Fruit fly (Drosophila melanogaster) whole organism, embryonic: ENCODE results near the gene Reck.

ENCODE experiments used
- Awh ChIP-seq: fragments of 200-800 bp; sonication (Bioruptor generic); IDR thresholded peaks from 2 replicates; pipeline ENCODE4, ENCODE4 v1.3.6; 2022; ENCODE audit warnings: missing biosample characterization, missing genetic modification characterization
- CG1024 ChIP-seq: fragments of 200-800 bp; sonication (Bioruptor generic); IDR thresholded peaks from 2 replicates; pipeline ENCODE4 v1.3.6; 2022; ENCODE audit warnings: missing biosample characterization, missing genetic modification characterization
- CG10321 ChIP-seq: fragments of 200-800 bp; sonication (Bioruptor generic); IDR thresholded peaks from 2 replicates; pipeline ENCODE4 v1.3.6; 2022; ENCODE audit warnings: missing biosample characterization, missing genetic modification characterization
- CG11504 ChIP-seq: fragments of 200-800 bp; sonication (Bioruptor generic); optimal IDR thresholded peaks from 3 replicates; lab custom pipeline; 2019; ENCODE audit warnings: missing biosample characterization, mild to moderate bottlenecking, missing genetic modification characterization, moderate library complexity
- CG12236 ChIP-seq: fragments of 200-800 bp; sonication (Bioruptor generic); optimal IDR thresholded peaks from 2 replicates; lab custom pipeline; 2016; ENCODE audit warnings: missing biosample characterization, missing genetic modification characterization
- CG13775 ChIP-seq: fragments of 200-800 bp; sonication (Bioruptor generic); optimal IDR thresholded peaks from 3 replicates; lab custom pipeline; 2017; ENCODE audit warnings: missing biosample characterization, mild to moderate bottlenecking, missing genetic modification characterization
- CG1529 ChIP-seq: fragments of 200-800 bp; sonication (Bioruptor generic); optimal IDR thresholded peaks from 3 replicates; lab custom pipeline; 2018; ENCODE audit warnings: missing biosample characterization, missing genetic modification characterization
- CG17912 ChIP-seq: fragments of 200-800 bp; sonication (Bioruptor generic); optimal IDR thresholded peaks from 2 replicates; lab custom pipeline; 2018; ENCODE audit warnings: missing biosample characterization, mild to moderate bottlenecking, missing genetic modification characterization
- CG2116 ChIP-seq: fragments of 200-800 bp; sonication (Bioruptor generic); optimal IDR thresholded peaks from 3 replicates; lab custom pipeline; 2018; ENCODE audit warnings: missing biosample characterization, mild to moderate bottlenecking, missing genetic modification characterization
- CG2120 ChIP-seq: fragments of 200-800 bp; sonication (Bioruptor generic); optimal IDR thresholded peaks from 3 replicates; lab custom pipeline; 2016; ENCODE audit warnings: missing biosample characterization, missing genetic modification characterization
- CG32532 ChIP-seq: fragments of 200-800 bp; sonication (Bioruptor generic); IDR thresholded peaks from 2 replicates; pipeline ENCODE4 v1.3.6; 2022; ENCODE audit warnings: missing biosample characterization, missing genetic modification characterization
- CG3407 ChIP-seq: fragments of 200-800 bp; sonication (Bioruptor generic); optimal IDR thresholded peaks from 2 replicates; lab custom pipeline; 2018; ENCODE audit warnings: missing biosample characterization, mild to moderate bottlenecking, missing genetic modification characterization
- CG4424 ChIP-seq: fragments of 200-800 bp; sonication (Bioruptor generic); optimal IDR thresholded peaks from 3 replicates; lab custom pipeline; 2016; ENCODE audit warnings: missing biosample characterization, missing genetic modification characterization
- CG5953 ChIP-seq: fragments of 200-800 bp; sonication (Bioruptor generic); IDR thresholded peaks from 2 replicates; pipeline ENCODE4 v1.3.6; 2022; ENCODE audit warnings: missing biosample characterization, missing genetic modification characterization
- CG6272 ChIP-seq: fragments of 200-800 bp; sonication (Bioruptor generic); IDR thresholded peaks from 2 replicates; pipeline ENCODE4 v1.3.6; 2022; ENCODE audit warnings: missing biosample characterization, missing genetic modification characterization
- CG8281 ChIP-seq: fragments of 200-800 bp; sonication (Bioruptor generic); optimal IDR thresholded peaks from 2 replicates; lab custom pipeline; 2018; ENCODE audit warnings: missing biosample characterization, mild to moderate bottlenecking, missing genetic modification characterization, moderate library complexity
- CG9215 ChIP-seq: fragments of 200-800 bp; sonication (Bioruptor generic); IDR thresholded peaks from 2 replicates; pipeline ENCODE4 v1.3.6; 2022; ENCODE audit warnings: missing biosample characterization, missing genetic modification characterization
- CrebB ChIP-seq: fragments of 200-800 bp; sonication (Bioruptor generic); optimal IDR thresholded peaks from 3 replicates; lab custom pipeline; 2018; ENCODE audit warnings: missing biosample characterization, mild to moderate bottlenecking, missing genetic modification characterization
- D19B ChIP-seq: fragments of 200-800 bp; sonication (Bioruptor generic); optimal IDR thresholded peaks from 2 replicates; lab custom pipeline; 2017; ENCODE audit warnings: missing biosample characterization, mild to moderate bottlenecking, missing genetic modification characterization
- Hey ChIP-seq: fragments of 200-800 bp; sonication (Bioruptor generic); optimal IDR thresholded peaks from 3 replicates; lab custom pipeline; 2018; ENCODE audit warnings: missing biosample characterization, mild to moderate bottlenecking, missing genetic modification characterization
- Hsf ChIP-seq: fragments of 200-800 bp; sonication (Bioruptor generic); optimal IDR thresholded peaks from 3 replicates; lab custom pipeline; 2016; ENCODE audit warnings: missing biosample characterization, missing genetic modification characterization
- Mrtf ChIP-seq: fragments of 200-800 bp; sonication (Bioruptor generic); IDR thresholded peaks from 3 replicates; pipeline ENCODE4 v1.3.6; 2022; ENCODE audit warnings: missing biosample characterization, missing genetic modification characterization
- NfI ChIP-seq: fragments of 200-800 bp; sonication (Bioruptor generic); optimal IDR thresholded peaks from 3 replicates; lab custom pipeline; 2018; ENCODE audit warnings: missing biosample characterization, mild to moderate bottlenecking, missing genetic modification characterization, moderate library complexity
- PHDP ChIP-seq: fragments of 200-800 bp; sonication (Bioruptor generic); optimal IDR thresholded peaks from 3 replicates; lab custom pipeline; 2018; ENCODE audit warnings: missing biosample characterization, mild to moderate bottlenecking, missing genetic modification characterization, moderate library complexity
- Pdp1 ChIP-seq, 2 experiments: fragments of 200-800 bp; sonication (Bioruptor generic); optimal IDR thresholded peaks; 3 replicates each; lab custom pipeline; 2016; ENCODE audit warnings: missing biosample characterization in 2 of 2, missing genetic modification characterization in 2 of 2, mild to moderate bottlenecking in 1 of 2, moderate library complexity in 1 of 2
- Spps ChIP-seq: fragments of 200-800 bp; sonication (Bioruptor generic); optimal IDR thresholded peaks from 2 replicates; lab custom pipeline; 2018; ENCODE audit warnings: missing biosample characterization, mild to moderate bottlenecking, missing genetic modification characterization
- Vsx1 ChIP-seq: fragments of 200-800 bp; sonication (Bioruptor generic); optimal IDR thresholded peaks from 2 replicates; lab custom pipeline; 2017; ENCODE audit warnings: missing biosample characterization, mild to moderate bottlenecking, missing genetic modification characterization, missing genetic modification reagents
- Xrp1 ChIP-seq: fragments of 200-800 bp; sonication (Bioruptor generic); IDR thresholded peaks from 2 replicates; pipeline ENCODE4 v1.3.6; 2022; ENCODE audit warnings: missing biosample characterization, missing genetic modification characterization
- aop ChIP-seq: fragments of 200-800 bp; sonication (Bioruptor generic); IDR thresholded peaks from 2 replicates; pipeline ENCODE4 v1.3.6; 2022; ENCODE audit warnings: missing biosample characterization, missing genetic modification characterization
- bigmax ChIP-seq: fragments of 200-800 bp; sonication (Bioruptor generic); optimal IDR thresholded peaks from 2 replicates; lab custom pipeline; 2018; ENCODE audit warnings: missing biosample characterization, mild to moderate bottlenecking, missing genetic modification characterization
- caup ChIP-seq: fragments of 200-800 bp; sonication (Bioruptor generic); optimal IDR thresholded peaks from 3 replicates; lab custom pipeline; 2017; ENCODE audit warnings: missing biosample characterization, mild to moderate bottlenecking, missing genetic modification characterization, moderate library complexity; ENCODE audit not compliant: severe bottlenecking
- cg ChIP-seq: fragments of 200-800 bp; sonication (Bioruptor generic); optimal IDR thresholded peaks from 3 replicates; lab custom pipeline; 2019; ENCODE audit warnings: missing biosample characterization, mild to moderate bottlenecking, missing genetic modification characterization, moderate library complexity
- dmrt99B ChIP-seq: fragments of 200-800 bp; sonication (Bioruptor generic); optimal IDR thresholded peaks from 2 replicates; lab custom pipeline; 2018; ENCODE audit warnings: missing biosample characterization, mild to moderate bottlenecking, missing genetic modification characterization, moderate library complexity
- fru ChIP-seq: fragments of >200 bp; optimal IDR thresholded peaks from 2 replicates; lab custom pipeline; 2017
- gcm2 ChIP-seq: fragments of 200-800 bp; sonication (Bioruptor generic); optimal IDR thresholded peaks from 2 replicates; lab custom pipeline; 2016; ENCODE audit warnings: missing biosample characterization, missing genetic modification characterization
- gsb-n ChIP-seq: fragments of 200-800 bp; sonication (Bioruptor generic); optimal IDR thresholded peaks from 3 replicates; lab custom pipeline; 2018; ENCODE audit warnings: missing biosample characterization, mild to moderate bottlenecking, missing genetic modification characterization
- hkb ChIP-seq, 2 experiments: fragments of 200-800 bp in 1 of 2; fragments of >200 bp in 1 of 2; sonication (Bioruptor generic) in 1 of 2; IDR thresholded peaks in 1 of 2; optimal IDR thresholded peaks in 1 of 2; 2 replicates each; pipeline versions ENCODE4 v1.3.6 to Lab custom; 2017 to 2022; ENCODE audit warnings: missing biosample characterization in 1 of 2, missing genetic modification characterization in 1 of 2
- jumu ChIP-seq: fragments of 200-800 bp; sonication (Bioruptor generic); optimal IDR thresholded peaks from 3 replicates; lab custom pipeline; 2016; ENCODE audit warnings: missing biosample characterization, missing genetic modification characterization
- knrl ChIP-seq: fragments of 200-800 bp; sonication (Bioruptor generic); IDR thresholded peaks from 3 replicates; pipeline ENCODE4 v1.3.6; 2022; ENCODE audit warnings: missing biosample characterization, missing genetic modification characterization; ENCODE audit not compliant: partially characterized antibody
- repo ChIP-seq: fragments of 200-800 bp; sonication (Bioruptor generic); optimal IDR thresholded peaks from 2 replicates; lab custom pipeline; 2016; ENCODE audit warnings: missing biosample characterization, missing genetic modification characterization
- run ChIP-seq: fragments of 200-800 bp; sonication (Bioruptor generic); optimal IDR thresholded peaks from 3 replicates; lab custom pipeline; 2018; ENCODE audit warnings: missing biosample characterization, mild to moderate bottlenecking, missing genetic modification characterization
- sc ChIP-seq, 3 experiments: fragments of >200 bp in 2 of 3; fragments of 200-800 bp in 1 of 3; sonication (Bioruptor generic) in 1 of 3; optimal IDR thresholded peaks; 2 replicates in 2 of 3; 3 replicates in 1 of 3; lab custom pipeline; 2017; ENCODE audit warnings: mild to moderate bottlenecking in 1 of 3, missing biosample characterization in 1 of 3, missing genetic modification characterization in 1 of 3, missing genetic modification reagents in 1 of 3
- schlank ChIP-seq: fragments of 200-800 bp; sonication (Bioruptor generic); optimal IDR thresholded peaks from 2 replicates; lab custom pipeline; 2018; ENCODE audit warnings: missing biosample characterization, mild to moderate bottlenecking, missing genetic modification characterization
- sug ChIP-seq: fragments of 200-800 bp; optimal IDR thresholded peaks from 2 replicates; lab custom pipeline; 2019; ENCODE audit warnings: missing biosample characterization, mild to moderate bottlenecking, missing genetic modification characterization, moderate library complexity
- vvl ChIP-seq: fragments of 200-800 bp; sonication (Bioruptor generic); IDR thresholded peaks from 2 replicates; pipeline ENCODE4 v1.3.6; 2022; ENCODE audit warnings: missing biosample characterization, missing genetic modification characterization
- wdn ChIP-seq: fragments of 200-800 bp; sonication (Bioruptor generic); IDR thresholded peaks from 2 replicates; pipeline ENCODE4 v1.3.6; 2022; ENCODE audit warnings: missing biosample characterization, missing genetic modification characterization
- zen2 ChIP-seq: fragments of 200-800 bp; sonication (Bioruptor generic); IDR thresholded peaks from 3 replicates; pipeline ENCODE4 v1.3.6; 2022; ENCODE audit warnings: missing biosample characterization, missing genetic modification characterization; ENCODE audit not compliant: partially characterized antibody
- zfh2 ChIP-seq: fragments of 200-800 bp; sonication (Bioruptor generic); optimal IDR thresholded peaks from 2 replicates; lab custom pipeline; 2016; ENCODE audit warnings: missing biosample characterization, missing genetic modification characterization

Gene Reck

dm6 chr3L:15013957-15014692 lies at the start of gene Reck (continued):
- TF ChIP-seq sc (optimal IDR thresholded peaks at IDR 0.05; lab: Kevin White, UChicago) (no peak), sc (GFP tag; optimal IDR thresholded peaks at IDR 0.05; lab: Kevin White, UChicago) (peak; percentile 52), zen2 (GFP tag; lab: Robert Waterston, UW) (no peak), wdn (GFP tag; lab: Robert Waterston, UW) (no peak), run (tag; lab: Kevin White, UChicago) (peak; percentile 69), Xrp1 (GFP tag; lab: Robert Waterston, UW) (peak; percentile 92), dmrt99B (peak; percentile 82), bigmax (GFP tag; lab: Kevin White, UChicago) (no peak), fru (lab: Kevin White, UChicago) (no peak), CG1529 (GFP tag; lab: Kevin White, UChicago) (peak; percentile 77), Vsx1 (peak; percentile 60), CG10321 (GFP tag; lab: Robert Waterston, UW) (peak; percentile 59; the same call in 1 of the 2 replicates), CG2116 (GFP tag; lab: Kevin White, UChicago) (peak; percentile 87), CG4424 (GFP tag; lab: Kevin White, UChicago) (peak; percentile 91), repo (GFP tag; lab: Kevin White, UChicago) (peak; percentile 6), CG1024 (GFP tag; lab: Robert Waterston, UW) (peak; percentile 77), CG12236 (no peak), vvl (GFP tag; lab: Robert Waterston, UW) (peak; percentile 93), PHDP (tag; lab: Kevin White, UChicago) (peak; percentile 89), cg (GFP tag; lab: Kevin White, UChicago) (no peak), CG3407 (GFP tag; lab: Kevin White, UChicago) (peak; percentile 47), Spps (peak; percentile 88), CG8281 (tag; lab: Kevin White, UChicago) (peak; percentile 56), hkb (optimal IDR thresholded peaks at IDR 0.05; lab: Kevin White, UChicago) (no peak), hkb (GFP tag; IDR thresholded peaks at IDR 0.05; lab: Robert Waterston, UW) (peak; percentile 95), gcm2 (GFP tag; lab: Kevin White, UChicago) (peak; percentile 12), CG5953 (GFP tag; lab: Robert Waterston, UW) (peak; percentile 89), CG9215 (GFP tag; lab: Robert Waterston, UW) (no peak), gsb-n (tag; lab: Kevin White, UChicago) (peak; percentile 88), CG32532 (GFP tag; lab: Robert Waterston, UW) (peak; percentile 80; the same call in 1 of the 2 replicates), Hey (no peak), knrl (peak; percentile 52; the same call in 1 of the 3 replicates), NfI (peak; percentile 77), CG2120 (GFP tag; lab: Kevin White, UChicago) (peak; percentile 66), caup (GFP tag; lab: Kevin White, UChicago) (peak; percentile 83), Hsf (GFP tag; lab: Kevin White, UChicago) (peak; percentile 70), jumu (GFP tag; lab: Kevin White, UChicago) (no peak), CrebB (peak; percentile 52), Awh (GFP tag; lab: Robert Waterston, UW) (peak; percentile 81), schlank (tag; lab: Kevin White, UChicago) (peak; percentile 18), aop (GFP tag; lab: Robert Waterston, UW) (peak; percentile 29; the same call in 1 of the 2 replicates), Mrtf (GFP tag; lab: Robert Waterston, UW) (peak; percentile 53; the same call in 2 of the 3 replicates), CG6272 (GFP tag; lab: Robert Waterston, UW) (peak; percentile 32; the same call in 1 of the 2 replicates), Pdp1 (GFP tag; optimal IDR thresholded peaks at IDR 0.05; lab: Kevin White, UChicago) (peak; percentile 46 to 81), sug (tag; lab: Kevin White, UChicago) (peak; percentile 45), CG11504 (tag; lab: Kevin White, UChicago) (peak; percentile 87), D19B (GFP tag; lab: Kevin White, UChicago) (peak; percentile 46), zfh2 (no peak), CG13775 (peak; percentile 79), CG17912 (GFP tag; lab: Kevin White, UChicago) (no peak)
